Fruit fly (Drosophila melanogaster): Measurements from ENCODE around the gene IP3K2.

dm6 chrX:13302315-13302614 is 1.2 kb upstream of the IP3K2 start, which contains the start of gene CG1764:
- TF ChIP-seq CrebB (tag; optimal IDR thresholded peaks at IDR 0.05) (no peak), sr (GFP tag; IDR thresholded peaks at IDR 0.05) (no peak), CG8944 (GFP tag; optimal IDR thresholded peaks at IDR 0.05) (no peak), Taf1 (GFP tag; IDR thresholded peaks at IDR 0.05) (no peak), zen (tag; optimal IDR thresholded peaks at IDR 0.05) (no peak), Usf (GFP tag; optimal IDR thresholded peaks at IDR 0.05) (no peak), CG30020 (tag; optimal IDR thresholded peaks at IDR 0.05) (no peak), CG7963 (GFP tag; IDR thresholded peaks at IDR 0.05; ENCODE audit: partially characterized antibody) (no peak), Abd-B (GFP tag; optimal IDR thresholded peaks at IDR 0.05) (no peak), CG3995 (GFP tag; optimal IDR thresholded peaks at IDR 0.05) (no peak), CG3407 (GFP tag; optimal IDR thresholded peaks at IDR 0.05) (no peak), CG4854 (GFP tag; optimal IDR thresholded peaks at IDR 0.05) (no peak)

Data from whole organism, embryonic.